Worm (Caenorhabditis elegans): ENCODE measurements around the gene Y110A2AL.5.

The Y110A2AL.5 gene

DNA sequence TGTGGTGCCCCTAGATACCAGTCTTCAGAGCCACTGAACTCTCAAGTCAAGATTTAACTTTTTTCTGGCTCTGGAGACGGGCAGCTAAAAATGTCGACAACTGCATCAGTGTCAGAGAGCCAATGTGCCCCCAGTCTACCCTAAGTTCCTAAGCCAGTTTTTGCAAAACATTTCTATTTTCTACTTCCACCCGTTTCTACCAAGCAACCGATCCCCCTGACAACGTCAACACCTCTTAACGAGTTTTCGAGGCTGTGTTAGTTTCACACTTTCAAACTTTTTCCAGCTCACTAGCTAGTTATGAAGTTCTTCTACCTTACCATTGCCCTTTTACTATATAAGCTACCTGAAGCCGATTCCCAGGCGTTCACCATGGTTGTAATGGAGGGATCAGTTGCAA is at the start of gene Y110A2AL.5:
TSS of gene Y110A2AL.5 (plus strand) at position 301 of the 400 bp plus-strand sequence.
- no peak for TF ChIP-seq fos-1 (tag; optimal IDR thresholded peaks at IDR 0.05)
- TF ChIP-seq daf-12 (tag; optimal IDR thresholded peaks at IDR 0.05), result no peak
- no peak for TF ChIP-seq zfp-2 (tag; optimal IDR thresholded peaks at IDR 0.05)
- TF ChIP-seq cey-2 (tag; optimal IDR thresholded peaks at IDR 0.05; ENCODE audit: borderline replicate concordance, insufficient read depth), result no peak
- TF ChIP-seq F10B5.3 (tag; optimal IDR thresholded peaks at IDR 0.05), result no peak
- TF ChIP-seq zfp-3 (GFP tag; conservative IDR thresholded peaks at IDR 0.05), result no peak
- TF ChIP-seq D1046.2 (GFP tag; IDR thresholded peaks at IDR 0.05), result no peak
- no peak for TF ChIP-seq zag-1 (tag; optimal IDR thresholded peaks at IDR 0.05)
- TF ChIP-seq mdt-29 (GFP tag; IDR thresholded peaks at IDR 0.05), result no peak
- TF ChIP-seq Y105C5A.15 (GFP tag; IDR thresholded peaks at IDR 0.05), result no peak
- no peak for TF ChIP-seq daf-19 (GFP tag; conservative IDR thresholded peaks at IDR 0.05)
- no peak for TF ChIP-seq rbr-2 (tag; optimal IDR thresholded peaks at IDR 0.05)
- no peak for TF ChIP-seq zip-11 (GFP tag; IDR thresholded peaks at IDR 0.05)
- no peak for TF ChIP-seq hlh-30 (tag; optimal IDR thresholded peaks at IDR 0.05; ENCODE audit: insufficient read depth)
- TF ChIP-seq dmd-6 (GFP tag; IDR thresholded peaks at IDR 0.05), result no peak
- no peak for TF ChIP-seq egl-27 (tag; optimal IDR thresholded peaks at IDR 0.05)
- TF ChIP-seq daf-16 (GFP tag; optimal IDR thresholded peaks at IDR 0.05), result no peak
- TF ChIP-seq daf-16 (tag; optimal IDR thresholded peaks at IDR 0.05), result no peak
- no peak for TF ChIP-seq pqm-1 (tag; optimal IDR thresholded peaks at IDR 0.05)
- no peak for TF ChIP-seq ZK546.5 (tag; optimal IDR thresholded peaks at IDR 0.05)
- TF ChIP-seq nhr-111 (GFP tag; optimal IDR thresholded peaks at IDR 0.05), result no peak

DNA sequence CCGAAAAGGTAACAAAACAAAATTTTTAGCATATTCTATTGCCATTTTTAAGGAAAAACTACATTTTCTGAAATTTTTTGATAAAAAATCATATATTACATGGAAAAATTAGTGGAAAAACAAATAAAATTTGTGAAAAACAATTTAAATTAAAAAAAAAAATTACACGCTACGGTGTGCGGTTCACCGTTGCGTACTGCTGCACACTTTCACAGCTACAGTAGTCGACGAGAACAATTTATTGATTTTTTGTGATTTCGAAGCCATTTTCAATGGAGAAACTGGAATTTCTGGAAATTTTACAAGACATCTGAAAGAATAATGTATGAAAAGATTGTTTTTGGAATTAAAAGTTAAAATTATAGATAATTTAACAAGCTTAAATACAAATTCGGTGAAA is 49.3 kb upstream of the Y110A2AL.5 start:
- TF ChIP-seq T20F7.1 (GFP tag; optimal IDR thresholded peaks at IDR 0.05) (no peak), unc-130 (GFP tag; optimal IDR thresholded peaks at IDR 0.05) (no peak), zfp-2 (tag; optimal IDR thresholded peaks at IDR 0.05) (no peak), zip-11 (GFP tag; IDR thresholded peaks at IDR 0.05) (no peak), F44E2.7 (GFP tag; IDR thresholded peaks at IDR 0.05) (no peak), dve-1 (tag; optimal IDR thresholded peaks at IDR 0.05; ENCODE audit: insufficient read depth) (no peak), nhr-48 (tag; optimal IDR thresholded peaks at IDR 0.05) (no peak), nhr-11 (tag; optimal IDR thresholded peaks at IDR 0.05) (no peak), nhr-111 (GFP tag; optimal IDR thresholded peaks at IDR 0.05) (no peak)

DNA sequence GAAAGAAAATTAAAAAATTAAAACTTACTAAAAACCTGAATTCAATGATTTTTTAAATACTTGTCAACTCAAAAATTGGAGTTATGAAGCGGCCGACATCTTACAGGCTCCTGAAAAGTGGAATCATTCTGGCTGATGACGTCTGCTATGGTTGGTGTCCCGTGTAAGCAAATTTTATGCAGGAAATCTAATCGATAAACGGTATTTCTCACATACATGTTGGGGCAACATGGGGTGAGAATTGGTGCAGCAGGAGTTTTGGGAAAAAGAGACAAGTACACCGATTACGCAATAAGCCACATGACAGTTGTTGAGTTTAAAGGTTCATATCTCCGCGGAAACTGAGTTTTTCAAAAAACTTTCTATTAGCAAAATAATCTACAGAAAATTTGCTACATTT is 48.9 kb upstream of the Y110A2AL.5 start, which contains the start of gene K12H6.2:
TSS of gene K12H6.2 (minus strand) at position 101 of the 400 bp plus-strand sequence.
- TF ChIP-seq nhr-111 (GFP tag; optimal IDR thresholded peaks at IDR 0.05), result no peak
- TF ChIP-seq nhr-48 (tag; optimal IDR thresholded peaks at IDR 0.05), result no peak
- no peak for TF ChIP-seq fos-1 (tag; optimal IDR thresholded peaks at IDR 0.05)
- no peak for TF ChIP-seq nhr-41 (GFP tag; IDR thresholded peaks at IDR 0.05)
- no peak for TF ChIP-seq zip-2 (tag; optimal IDR thresholded peaks at IDR 0.05)
- no peak for TF ChIP-seq Y48G9A.11 (GFP tag; IDR thresholded peaks at IDR 0.05)
- no peak for TF ChIP-seq nhr-237 (tag; optimal IDR thresholded peaks at IDR 0.05)
- TF ChIP-seq fkh-10 (GFP tag; optimal IDR thresholded peaks at IDR 0.05), result no peak
- no peak for TF ChIP-seq mdt-29 (GFP tag; IDR thresholded peaks at IDR 0.05)

DNA sequence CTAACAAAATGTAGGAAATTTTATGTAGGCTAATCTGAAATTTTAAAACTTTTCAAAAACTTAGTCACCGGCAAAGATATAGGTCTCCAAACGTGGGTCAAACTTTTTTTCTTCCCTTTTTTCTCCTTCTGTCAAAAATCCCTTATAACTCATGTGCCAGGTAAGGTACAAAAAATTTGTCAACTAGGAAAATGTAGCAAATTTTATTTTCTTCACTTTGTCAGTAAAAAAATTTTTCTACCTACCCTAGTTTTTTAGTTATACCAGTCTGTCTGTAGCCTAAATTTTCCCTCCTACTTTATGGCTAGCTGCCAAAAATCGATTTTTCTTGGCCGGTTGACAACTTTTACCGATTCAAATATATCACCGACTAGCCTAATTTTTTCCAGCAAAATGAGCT is 47.7 kb upstream of the Y110A2AL.5 start, which contains the start of gene set-13:
TSS of gene set-13 (plus strand) at position 301 of the 400 bp plus-strand sequence.
- TF ChIP-seq zag-1 (tag; optimal IDR thresholded peaks at IDR 0.05), result no peak
- no peak for TF ChIP-seq skn-1 (tag; optimal IDR thresholded peaks at IDR 0.05)
- no peak for TF ChIP-seq nhr-76 (tag; optimal IDR thresholded peaks at IDR 0.05)
- no peak for TF ChIP-seq mxl-2 (GFP tag; conservative IDR thresholded peaks at IDR 0.05)
- TF ChIP-seq madf-9 (GFP tag; conservative IDR thresholded peaks at IDR 0.05), result no peak
- no peak for TF ChIP-seq dmd-9 (GFP tag; IDR thresholded peaks at IDR 0.05)
- no peak for TF ChIP-seq hlh-30 (tag; optimal IDR thresholded peaks at IDR 0.05; ENCODE audit: insufficient read depth)
- no peak for TF ChIP-seq hmg-1.1 (GFP tag; IDR thresholded peaks at IDR 0.05)
- no peak for TF ChIP-seq ZK546.5 (tag; optimal IDR thresholded peaks at IDR 0.05)
- no peak for TF ChIP-seq vab-7 (GFP tag; IDR thresholded peaks at IDR 0.05)
- no peak for TF ChIP-seq arid-1 (GFP tag; conservative IDR thresholded peaks at IDR 0.05)
- no peak for TF ChIP-seq lin-29 (GFP tag; IDR thresholded peaks at IDR 0.05)

Measured in whole organism, L4 larva.